Worm (Caenorhabditis elegans) whole organism, L4 larva: ENCODE results near the gene C14C10.2.
A peak's percentile ranks its signal among the peaks of the same experiment; 100 is the strongest.

Experiments used
- dpl-1 ChIP-seq: fragments of 150-350 bp; optimal IDR thresholded peaks from 2 replicates; lab custom pipeline; 2014; ENCODE audit warnings: missing biosample characterization, missing genetic modification reagents, missing genetic modification characterization
- mdl-1 ChIP-seq, 2 experiments: fragments of 150-350 bp in 1 of 2; sonication (generic microtip) in 1 of 2; optimal IDR thresholded peaks; 2 replicates each; lab custom pipeline; 2014 to 2017; ENCODE audit warnings: missing biosample characterization in 2 of 2, missing genetic modification characterization in 2 of 2
- set-16 ChIP-seq: fragments of 200-800 bp; sonication (Bioruptor generic); IDR thresholded peaks from 2 replicates; pipeline ENCODE4 v1.3.6; 2022; ENCODE audit warnings: missing genetic modification reagents, missing genetic modification characterization, missing compliant biosample characterization

DNA sequence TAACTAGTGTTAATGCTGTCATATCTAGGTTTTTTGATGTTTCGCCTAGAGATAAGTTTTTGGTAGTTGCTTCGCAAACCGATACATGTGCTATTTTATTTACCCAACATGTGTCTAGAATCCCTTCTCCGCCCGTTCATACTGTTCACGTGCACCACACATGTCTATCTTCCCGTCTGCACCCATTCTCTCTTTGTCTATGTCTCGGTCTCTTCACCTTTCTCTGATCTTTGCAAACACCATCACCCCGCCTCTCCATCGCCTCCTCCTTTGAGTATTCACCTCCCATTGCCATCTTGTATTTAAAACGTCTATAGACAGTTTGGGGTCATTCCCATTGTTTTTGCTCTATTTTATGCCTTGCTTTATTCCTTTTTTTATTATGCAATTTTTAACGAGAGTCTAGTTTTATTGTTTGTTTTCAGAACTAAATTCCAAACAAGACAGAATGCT lies 45.0 kb upstream of the C14C10.2 start, which contains the start of gene F56H9.2:
- no peak for TF ChIP-seq set-16
- TF ChIP-seq mdl-1 (tag; optimal IDR thresholded peaks at IDR 0.05; lab: Kevin White, UChicago): peak; percentile 32 to 85
- peak; percentile 40 for TF ChIP-seq dpl-1
